Fruit fly (Drosophila melanogaster) whole organism, embryonic: Measurements from ENCODE around the gene prt.

Experiments
- ATbp ChIP-seq: fragments of 200-800 bp; sonication (Bioruptor generic); optimal IDR thresholded peaks from 2 replicates; lab custom pipeline; 2017; ENCODE audit warnings: missing biosample characterization, mild to moderate bottlenecking, missing genetic modification characterization, missing genetic modification reagents
- Adf1 ChIP-seq: fragments of 200-800 bp; sonication (Bioruptor generic); IDR thresholded peaks from 2 replicates; pipeline ENCODE4 v1.3.6; 2022; ENCODE audit warnings: missing biosample characterization, missing genetic modification characterization
- CG10462 ChIP-seq: fragments of 200-800 bp; sonication (Bioruptor generic); optimal IDR thresholded peaks from 2 replicates; lab custom pipeline; 2016; ENCODE audit warnings: missing biosample characterization, missing genetic modification characterization
- CG11247 ChIP-seq: fragments of 200-800 bp; sonication (Bioruptor generic); IDR thresholded peaks from 2 replicates; pipeline ENCODE4 v1.3.6; 2022; ENCODE audit warnings: missing biosample characterization, missing genetic modification characterization
- CG11504 ChIP-seq: fragments of 200-800 bp; sonication (Bioruptor generic); optimal IDR thresholded peaks from 3 replicates; lab custom pipeline; 2019; ENCODE audit warnings: missing biosample characterization, mild to moderate bottlenecking, missing genetic modification characterization, moderate library complexity
- CG13296 ChIP-seq: fragments of 200-800 bp; sonication (Bioruptor generic); optimal IDR thresholded peaks from 3 replicates; lab custom pipeline; 2018; ENCODE audit warnings: missing biosample characterization, mild to moderate bottlenecking, missing genetic modification characterization
- CG15601 ChIP-seq: fragments of 200-800 bp; sonication (Bioruptor generic); optimal IDR thresholded peaks from 3 replicates; lab custom pipeline; 2019; ENCODE audit warnings: missing biosample characterization, mild to moderate bottlenecking, missing genetic modification characterization, moderate library complexity
- CG15696 ChIP-seq: fragments of 200-800 bp; sonication (Bioruptor generic); optimal IDR thresholded peaks from 2 replicates; lab custom pipeline; 2019; ENCODE audit warnings: missing biosample characterization, mild to moderate bottlenecking, missing genetic modification characterization, moderate library complexity
- CG16813 ChIP-seq: fragments of 200-800 bp; sonication (Bioruptor generic); IDR thresholded peaks from 3 replicates; pipeline ENCODE4 v1.3.6; 2022; ENCODE audit warnings: missing biosample characterization, missing genetic modification characterization; ENCODE audit not compliant: partially characterized antibody
- CG2678 ChIP-seq: fragments of 200-800 bp; sonication (Bioruptor generic); optimal IDR thresholded peaks from 3 replicates; lab custom pipeline; 2019; ENCODE audit warnings: missing biosample characterization, mild to moderate bottlenecking, missing genetic modification characterization, moderate library complexity
- CG31224 ChIP-seq: fragments of 200-800 bp; sonication (Bioruptor generic); IDR thresholded peaks from 2 replicates; pipeline ENCODE4 v1.3.6; 2022; ENCODE audit warnings: missing biosample characterization, missing genetic modification characterization
- CG33213 ChIP-seq: fragments of 200-800 bp; sonication (Bioruptor generic); optimal IDR thresholded peaks from 3 replicates; lab custom pipeline; 2016; ENCODE audit warnings: missing biosample characterization, missing genetic modification characterization
- CG3726 ChIP-seq: fragments of 200-800 bp; sonication (Bioruptor generic); IDR thresholded peaks from 3 replicates; pipeline ENCODE4, ENCODE4 v1.3.6; 2022; ENCODE audit warnings: missing biosample characterization, missing genetic modification characterization
- CG3995 ChIP-seq: fragments of 200-800 bp; sonication (Bioruptor generic); optimal IDR thresholded peaks from 3 replicates; lab custom pipeline; 2016; ENCODE audit warnings: missing biosample characterization, missing genetic modification characterization
- CG7357 ChIP-seq: fragments of 200-800 bp; sonication (Bioruptor generic); IDR thresholded peaks from 3 replicates; pipeline ENCODE4 v1.3.6; 2022; ENCODE audit warnings: missing biosample characterization, missing genetic modification characterization
- CG9215 ChIP-seq: fragments of 200-800 bp; sonication (Bioruptor generic); IDR thresholded peaks from 2 replicates; pipeline ENCODE4 v1.3.6; 2022; ENCODE audit warnings: missing biosample characterization, missing genetic modification characterization
- CG9727 ChIP-seq: fragments of 200-800 bp; sonication (Bioruptor generic); optimal IDR thresholded peaks from 3 replicates; lab custom pipeline; 2017; ENCODE audit warnings: missing biosample characterization, mild to moderate bottlenecking, missing genetic modification characterization
- CG9797 ChIP-seq: fragments of 200-800 bp; sonication (Bioruptor generic); optimal IDR thresholded peaks from 3 replicates; lab custom pipeline; 2018; ENCODE audit warnings: missing biosample characterization, mild to moderate bottlenecking, missing genetic modification characterization
- CG9932 ChIP-seq: fragments of 200-800 bp; sonication (Bioruptor generic); IDR thresholded peaks from 2 replicates; pipeline ENCODE4 v1.3.6; 2022; ENCODE audit warnings: missing biosample characterization, missing genetic modification characterization
- Dip2 ChIP-seq: fragments of 200-800 bp; sonication (Bioruptor generic); IDR thresholded peaks from 2 replicates; pipeline ENCODE4 v1.3.6; 2022; ENCODE audit warnings: missing biosample characterization, missing genetic modification characterization
- Dip3 ChIP-seq: fragments of 200-800 bp; sonication (Bioruptor generic); optimal IDR thresholded peaks from 3 replicates; lab custom pipeline; 2016; ENCODE audit warnings: missing biosample characterization, missing genetic modification characterization
- Fer2 ChIP-seq: fragments of 200-800 bp; sonication (Bioruptor generic); optimal IDR thresholded peaks from 2 replicates; lab custom pipeline; 2018; ENCODE audit warnings: missing biosample characterization, mild to moderate bottlenecking, missing genetic modification characterization, moderate library complexity
- H15 ChIP-seq: fragments of 200-800 bp; sonication (Bioruptor generic); IDR thresholded peaks from 3 replicates; pipeline ENCODE4 v1.3.6; 2022; ENCODE audit warnings: missing biosample characterization, missing genetic modification characterization
- H2.0 ChIP-seq: fragments of 200-800 bp; sonication (Bioruptor generic); IDR thresholded peaks from 2 replicates; pipeline ENCODE4 v1.3.6; 2022; ENCODE audit warnings: missing biosample characterization, missing genetic modification characterization
- HLH4C ChIP-seq: fragments of 200-800 bp; sonication (Bioruptor generic); IDR thresholded peaks from 3 replicates; pipeline ENCODE4 v1.3.6; 2022; ENCODE audit warnings: missing biosample characterization, missing genetic modification characterization; ENCODE audit not compliant: partially characterized antibody
- HLH54F ChIP-seq: fragments of 200-800 bp; sonication (Bioruptor generic); optimal IDR thresholded peaks from 3 replicates; lab custom pipeline; 2016; ENCODE audit warnings: missing biosample characterization, missing genetic modification characterization
- HmgD ChIP-seq: fragments of 200-800 bp; sonication (Bioruptor generic); optimal IDR thresholded peaks from 3 replicates; lab custom pipeline; 2016; ENCODE audit warnings: missing biosample characterization, missing genetic modification characterization
- Hr3 ChIP-seq: fragments of 200-800 bp; sonication (Bioruptor generic); optimal IDR thresholded peaks from 3 replicates; lab custom pipeline; 2016; ENCODE audit warnings: missing biosample characterization, missing genetic modification characterization
- Myb ChIP-seq: fragments of 200-800 bp; sonication (Bioruptor generic); optimal IDR thresholded peaks from 2 replicates; lab custom pipeline; 2016; ENCODE audit warnings: missing biosample characterization, missing genetic modification characterization
- Opbp ChIP-seq: fragments of 200-800 bp; sonication (Bioruptor generic); IDR thresholded peaks from 3 replicates; pipeline ENCODE4 v1.3.6; 2022; ENCODE audit warnings: missing biosample characterization, missing genetic modification characterization; ENCODE audit not compliant: partially characterized antibody
- Poxn ChIP-seq: fragments of 200-800 bp; sonication (Bioruptor generic); IDR thresholded peaks from 2 replicates; pipeline ENCODE4 v1.3.6; 2022; ENCODE audit warnings: missing biosample characterization, missing genetic modification characterization
- TFAM ChIP-seq: fragments of 200-800 bp; sonication (Bioruptor generic); optimal IDR thresholded peaks from 2 replicates; lab custom pipeline; 2017; ENCODE audit warnings: missing biosample characterization, missing genetic modification characterization, inconsistent platforms
- bsh ChIP-seq, 2 experiments: fragments of 200-800 bp; sonication (Bioruptor generic); optimal IDR thresholded peaks; 2 replicates each; lab custom pipeline; 2017 to 2018; ENCODE audit warnings: mild to moderate bottlenecking in 2 of 2, missing biosample characterization in 2 of 2, missing genetic modification characterization in 2 of 2, moderate library complexity in 1 of 2
- btn ChIP-seq: fragments of 200-800 bp; sonication (Bioruptor generic); optimal IDR thresholded peaks from 2 replicates; lab custom pipeline; 2016; ENCODE audit warnings: missing biosample characterization, missing genetic modification characterization
- chm ChIP-seq: fragments of 200-800 bp; sonication (Bioruptor generic); IDR thresholded peaks from 2 replicates; pipeline ENCODE4 v1.3.6; 2022; ENCODE audit warnings: missing biosample characterization, missing genetic modification characterization
- chn ChIP-seq: fragments of 200-800 bp; sonication (Bioruptor generic); optimal IDR thresholded peaks from 2 replicates; lab custom pipeline; 2016; ENCODE audit warnings: missing biosample characterization, missing genetic modification characterization
- ewg ChIP-seq: fragments of 200-800 bp; sonication (Bioruptor generic); optimal IDR thresholded peaks from 3 replicates; lab custom pipeline; 2017; ENCODE audit warnings: mild to moderate bottlenecking, missing biosample characterization, missing genetic modification reagents, missing genetic modification characterization
- gcm ChIP-seq: fragments of 200-800 bp; sonication (Bioruptor generic); optimal IDR thresholded peaks from 2 replicates; lab custom pipeline; 2019; ENCODE audit warnings: missing biosample characterization, mild to moderate bottlenecking, missing genetic modification characterization, moderate library complexity
- gem ChIP-seq: fragments of 200-800 bp; sonication (Bioruptor generic); optimal IDR thresholded peaks from 2 replicates; lab custom pipeline; 2019; ENCODE audit warnings: missing biosample characterization, mild to moderate bottlenecking, missing genetic modification characterization, moderate library complexity
- grau ChIP-seq: fragments of 200-800 bp; optimal IDR thresholded peaks from 3 replicates; lab custom pipeline; 2019; ENCODE audit warnings: missing biosample characterization, mild to moderate bottlenecking, missing genetic modification characterization, moderate library complexity
- mirr ChIP-seq: fragments of 200-800 bp; sonication (Bioruptor generic); optimal IDR thresholded peaks from 3 replicates; lab custom pipeline; 2018; ENCODE audit warnings: missing biosample characterization, mild to moderate bottlenecking, missing genetic modification characterization
- nerfin-1 ChIP-seq: fragments of 200-800 bp; sonication (Bioruptor generic); optimal IDR thresholded peaks from 3 replicates; lab custom pipeline; 2019; ENCODE audit warnings: missing biosample characterization, mild to moderate bottlenecking, missing genetic modification characterization, moderate library complexity
- slbo ChIP-seq: fragments of 200-800 bp; sonication (Bioruptor generic); IDR thresholded peaks from 2 replicates; pipeline ENCODE4 v1.3.6; 2022; ENCODE audit warnings: missing biosample characterization, missing genetic modification characterization
- so ChIP-seq: fragments of 200-800 bp; sonication (Bioruptor generic); IDR thresholded peaks from 3 replicates; pipeline ENCODE4 v1.3.6; 2022; ENCODE audit warnings: missing biosample characterization, missing genetic modification characterization
- stwl ChIP-seq: fragments of 200-800 bp; sonication (Bioruptor generic); optimal IDR thresholded peaks from 3 replicates; lab custom pipeline; 2018; ENCODE audit warnings: missing biosample characterization, mild to moderate bottlenecking, missing genetic modification characterization, moderate library complexity
- tio ChIP-seq: fragments of 200-800 bp; sonication (Bioruptor generic); optimal IDR thresholded peaks from 2 replicates; lab custom pipeline; 2017; ENCODE audit warnings: missing biosample characterization, missing genetic modification characterization, inconsistent platforms
- twi ChIP-seq: fragments of 200-800 bp; optimal IDR thresholded peaks from 2 replicates; lab custom pipeline; 2019; ENCODE audit warnings: missing biosample characterization, mild to moderate bottlenecking, missing genetic modification characterization, moderate library complexity
- unpg ChIP-seq: fragments of 200-800 bp; sonication (Bioruptor generic); optimal IDR thresholded peaks from 3 replicates; lab custom pipeline; 2018; ENCODE audit warnings: missing biosample characterization, mild to moderate bottlenecking, missing genetic modification characterization, moderate library complexity
- vfl ChIP-seq: fragments of 200-800 bp; sonication (Bioruptor generic); optimal IDR thresholded peaks from 2 replicates; lab custom pipeline; 2016; ENCODE audit warnings: missing biosample characterization, missing genetic modification characterization
- zfh1 ChIP-seq: fragments of 200-800 bp; sonication (Bioruptor generic); IDR thresholded peaks from 3 replicates; pipeline ENCODE4 v1.3.6; 2022; ENCODE audit warnings: missing biosample characterization, missing genetic modification characterization

The prt gene

DNA sequence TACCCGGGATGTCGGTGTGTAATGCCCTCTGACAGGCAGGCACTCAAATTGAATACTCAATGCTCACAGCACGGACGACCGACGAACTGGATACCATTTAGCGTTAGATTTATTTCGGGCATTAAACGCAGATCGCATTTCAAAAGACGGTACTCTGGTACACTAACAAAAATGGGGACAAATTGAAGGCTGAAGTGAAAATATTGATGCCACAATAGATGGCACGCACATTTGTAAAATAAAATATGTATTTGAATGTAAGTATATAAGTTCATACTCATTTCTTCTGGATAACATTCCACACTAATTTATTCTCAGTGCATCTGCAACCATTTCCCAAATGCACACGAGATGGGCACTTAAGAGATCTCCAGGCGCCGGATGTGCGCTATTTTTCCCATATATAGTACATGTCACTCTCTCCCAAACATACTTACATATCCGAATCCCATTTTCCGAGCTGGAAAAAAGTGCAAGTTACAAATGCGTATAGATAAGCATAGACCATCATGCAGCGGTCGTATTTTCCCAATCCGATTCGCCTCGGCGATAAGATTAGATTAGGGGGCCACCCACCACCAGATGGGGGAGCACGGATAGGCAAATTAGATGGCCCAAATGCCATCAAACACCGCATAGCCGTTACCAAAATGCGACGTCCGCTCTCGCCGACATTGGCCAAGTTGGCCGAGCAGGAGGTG is 10.8 kb upstream of the prt start, which contains the start of gene CG10301 (continued):
- TF ChIP-seq bsh (GFP tag; optimal IDR thresholded peaks at IDR 0.05; lab: Kevin White, UChicago) (peak in 1 of 2 experiments; percentile 81), mirr (GFP tag; lab: Kevin White, UChicago) (no peak), Dip2 (no peak), CG9797 (no peak), twi (tag; lab: Kevin White, UChicago) (peak; percentile 53), H2.0 (peak; percentile 56; the same call in 1 of the 2 replicates), grau (peak; percentile 65), nerfin-1 (tag; lab: Kevin White, UChicago) (peak; percentile 45), HLH54F (GFP tag; lab: Kevin White, UChicago) (no peak), CG3726 (GFP tag; lab: Robert Waterston, UW) (no peak), chm (peak; percentile 72), CG9932 (GFP tag; lab: Robert Waterston, UW) (no peak), Fer2 (tag; lab: Kevin White, UChicago) (no peak), CG31224 (GFP tag; lab: Robert Waterston, UW) (no peak), TFAM (GFP tag; lab: Kevin White, UChicago) (no peak), CG2678 (tag; lab: Kevin White, UChicago) (peak; percentile 51), so (GFP tag; lab: Robert Waterston, UW) (peak; percentile 41; the same call in 1 of the 3 replicates), CG11247 (no peak), stwl (tag; lab: Kevin White, UChicago) (peak; percentile 21), tio (GFP tag; lab: Kevin White, UChicago) (peak; percentile 52), btn (GFP tag; lab: Kevin White, UChicago) (peak; percentile 36), CG15601 (tag; lab: Kevin White, UChicago) (peak; percentile 67), CG16813 (GFP tag; lab: Robert Waterston, UW) (no peak), Poxn (GFP tag; lab: Robert Waterston, UW) (no peak), CG13296 (no peak), ewg (GFP tag; lab: Kevin White, UChicago) (peak; percentile 56), gcm (no peak), slbo (GFP tag; lab: Robert Waterston, UW) (peak; percentile 27; the same call in 1 of the 2 replicates), H15 (GFP tag; lab: Robert Waterston, UW) (peak; percentile 52; the same call in 1 of the 3 replicates), Dip3 (no peak), chn (GFP tag; lab: Kevin White, UChicago) (peak; percentile 44), Hr3 (peak; percentile 47), CG15696 (tag; lab: Kevin White, UChicago) (peak; percentile 89), CG10462 (peak; percentile 43), CG33213 (peak; percentile 19), CG7357 (GFP tag; lab: Robert Waterston, UW) (0 out of 3 replicates have a peak, but pooled peaks have one; percentile 31), unpg (GFP tag; lab: Kevin White, UChicago) (peak; percentile 61), Myb (GFP tag; lab: Kevin White, UChicago) (no peak), HmgD (GFP tag; lab: Kevin White, UChicago) (no peak), CG9727 (GFP tag; lab: Kevin White, UChicago) (peak; percentile 79), zfh1 (peak; percentile 88), CG11504 (peak; percentile 67), gem (tag; lab: Kevin White, UChicago) (peak; percentile 76), CG3995 (no peak), HLH4C (no peak), vfl (GFP tag; lab: Kevin White, UChicago) (no peak), Adf1 (GFP tag; lab: Robert Waterston, UW) (no peak), Opbp (no peak), CG9215 (GFP tag; lab: Robert Waterston, UW) (no peak), ATbp (GFP tag; lab: Kevin White, UChicago) (peak; percentile 56)
